Worm (Caenorhabditis elegans) whole organism, L3 larva: ENCODE data around the gene srr-8.

ENCODE experiments used
- R02D3.7 ChIP-seq: fragments of 150-350 bp; optimal IDR thresholded peaks from 2 replicates; lab custom pipeline; 2014; ENCODE audit warnings: missing biosample characterization, missing genetic modification characterization
- ZK546.5 ChIP-seq: sonication (generic microtip); optimal IDR thresholded peaks from 2 replicates; lab custom pipeline; 2017; ENCODE audit warnings: missing biosample characterization, missing genetic modification characterization
- aly-2 ChIP-seq: fragments of 150-350 bp; optimal IDR thresholded peaks from 2 replicates; lab custom pipeline; 2014; ENCODE audit warnings: missing biosample characterization, missing genetic modification characterization
- ceh-9 ChIP-seq: sonication (generic microtip); optimal IDR thresholded peaks from 2 replicates; lab custom pipeline; 2018; ENCODE audit warnings: missing biosample characterization, missing genetic modification characterization
- daf-12 ChIP-seq: fragments of 150-350 bp; optimal IDR thresholded peaks from 2 replicates; lab custom pipeline; 2014; ENCODE audit warnings: missing biosample characterization, missing genetic modification reagents, missing genetic modification characterization
- elt-3 ChIP-seq, 3 experiments: fragments of 150-350 bp in 1 of 3; sonication (generic microtip) in 2 of 3; optimal IDR thresholded peaks; 2 replicates in 2 of 3; 4 replicates in 1 of 3; lab custom pipeline; 2014 to 2017; ENCODE audit warnings: missing biosample characterization in 3 of 3, missing genetic modification characterization in 3 of 3
- eor-1 ChIP-seq, 2 experiments: fragments of 150-350 bp; optimal IDR thresholded peaks; 2 replicates each; lab custom pipeline; 2014 to 2018; ENCODE audit warnings: missing biosample characterization in 2 of 2, missing genetic modification characterization in 2 of 2
- fkh-10 ChIP-seq: sonication (generic microtip); optimal IDR thresholded peaks from 2 replicates; lab custom pipeline; 2017; ENCODE audit warnings: missing biosample characterization, missing genetic modification reagents, missing genetic modification characterization
- fkh-2 ChIP-seq: fragments of 150-350 bp; optimal IDR thresholded peaks from 2 replicates; lab custom pipeline; 2014; ENCODE audit warnings: missing biosample characterization, missing genetic modification reagents, missing genetic modification characterization
- lin-15B ChIP-seq: fragments of 150-350 bp; optimal IDR thresholded peaks from 2 replicates; lab custom pipeline; 2014; ENCODE audit warnings: missing biosample characterization, missing genetic modification characterization
- lin-39 ChIP-seq: fragments of 150-350 bp; optimal IDR thresholded peaks from 2 replicates; lab custom pipeline; 2018; ENCODE audit warnings: missing biosample characterization, missing genetic modification reagents, missing genetic modification characterization
- lsy-12 ChIP-seq: sonication (generic microtip); optimal IDR thresholded peaks from 2 replicates; lab custom pipeline; 2016; ENCODE audit warnings: mild to moderate bottlenecking, missing genetic modification characterization, missing compliant biosample characterization
- mml-1 ChIP-seq: fragments of 150-350 bp; sonication (generic microtip); optimal IDR thresholded peaks from 3 replicates; lab custom pipeline; 2014; ENCODE audit warnings: missing biosample characterization, missing genetic modification characterization
- nfya-1 ChIP-seq: sonication (generic microtip); optimal IDR thresholded peaks from 2 replicates; lab custom pipeline; 2017; ENCODE audit warnings: missing genetic modification characterization, mild to moderate bottlenecking, missing compliant biosample characterization, antibody characterized with exemption, moderate library complexity; ENCODE audit not compliant: insufficient read depth
- nhr-11 ChIP-seq: fragments of 150-350 bp; optimal IDR thresholded peaks from 2 replicates; lab custom pipeline; 2014; ENCODE audit warnings: missing biosample characterization, missing genetic modification characterization
- nhr-25 ChIP-seq: sonication (generic microtip); optimal IDR thresholded peaks from 2 replicates; lab custom pipeline; 2017; ENCODE audit warnings: missing biosample characterization, missing genetic modification characterization
- nhr-43 ChIP-seq: sonication (generic microtip); optimal IDR thresholded peaks from 2 replicates; lab custom pipeline; 2016; ENCODE audit warnings: mild to moderate bottlenecking, missing genetic modification characterization, missing compliant biosample characterization; ENCODE audit not compliant: poor library complexity, severe bottlenecking
- nhr-67 ChIP-seq: fragments of 150-350 bp; optimal IDR thresholded peaks from 2 replicates; lab custom pipeline; 2014; ENCODE audit warnings: missing biosample characterization, missing genetic modification characterization
- nhr-76 ChIP-seq: fragments of 150-350 bp; sonication (generic microtip); optimal IDR thresholded peaks from 5 replicates; lab custom pipeline; 2014; ENCODE audit warnings: missing biosample characterization, missing genetic modification characterization
- nhr-77 ChIP-seq: fragments of 150-350 bp; optimal IDR thresholded peaks from 2 replicates; lab custom pipeline; 2014; ENCODE audit warnings: missing biosample characterization, missing genetic modification characterization
- skn-1 ChIP-seq: fragments of 150-350 bp; optimal IDR thresholded peaks from 2 replicates; lab custom pipeline; 2014; ENCODE audit warnings: missing biosample characterization, missing genetic modification characterization
- tbx-2 ChIP-seq: sonication (generic microtip); optimal IDR thresholded peaks from 2 replicates; lab custom pipeline; 2016; ENCODE audit warnings: mild to moderate bottlenecking, missing genetic modification characterization, missing compliant biosample characterization
- unc-39 ChIP-seq: sonication (generic microtip); optimal IDR thresholded peaks from 4 replicates; lab custom pipeline; 2017; ENCODE audit warnings: missing biosample characterization, missing genetic modification characterization
- zag-1 ChIP-seq: fragments of 150-350 bp; optimal IDR thresholded peaks from 2 replicates; lab custom pipeline; 2014; ENCODE audit warnings: missing biosample characterization, missing genetic modification characterization
- ztf-11 ChIP-seq: fragments of 150-350 bp; optimal IDR thresholded peaks from 2 replicates; lab custom pipeline; 2014; ENCODE audit warnings: missing biosample characterization, missing genetic modification characterization
- ztf-4 ChIP-seq: fragments of 150-350 bp; optimal IDR thresholded peaks from 2 replicates; lab custom pipeline; 2014; ENCODE audit warnings: missing biosample characterization, missing genetic modification characterization

Gene srr-8

ce11 chrV:5049333-5049942 lies 48.0 kb downstream of the srr-8 start, which contains the start of the genes pqn-51 and K11D12.14 (continued):
- TF ChIP-seq fkh-10 (GFP tag; lab: Kevin White, UChicago) (peak; percentile 84), fkh-2 (tag; lab: Kevin White, UChicago) (no peak), nhr-11 (tag; lab: Kevin White, UChicago) (peak; percentile 86), nhr-77 (tag; lab: Kevin White, UChicago) (peak; percentile 49), skn-1 (tag; lab: Kevin White, UChicago) (peak; percentile 77), nhr-67 (tag; lab: Kevin White, UChicago) (no peak), lin-15B (tag; lab: Kevin White, UChicago) (peak; percentile 90), ztf-11 (tag; lab: Kevin White, UChicago) (peak; percentile 2), mml-1 (no peak), eor-1 (tag; optimal IDR thresholded peaks at IDR 0.05; lab: Kevin White, UChicago) (peak in 1 of 2 experiments; percentile 27), lin-39 (tag; lab: Kevin White, UChicago) (peak; percentile 85), nhr-43 (tag; lab: Kevin White, UChicago) (peak; percentile 79), ZK546.5 (peak; percentile 77), unc-39 (tag; lab: Kevin White, UChicago) (no peak), ceh-9 (tag; lab: Kevin White, UChicago) (no peak), tbx-2 (tag; lab: Kevin White, UChicago) (peak; percentile 85), nfya-1 (peak; percentile 95), nhr-25 (peak; percentile 94), aly-2 (no peak), nhr-76 (tag; lab: Kevin White, UChicago) (no peak), ztf-4 (tag; lab: Kevin White, UChicago) (peak; percentile 43)

ce11 chrV:5050073-5050599 lies 48.6 kb downstream of the srr-8 start:
- no peak for TF ChIP-seq zag-1 (tag; lab: Kevin White, UChicago)
- no peak for TF ChIP-seq R02D3.7 (tag; lab: Kevin White, UChicago)
- no peak for TF ChIP-seq lsy-12
- TF ChIP-seq elt-3 (tag; optimal IDR thresholded peaks at IDR 0.05; lab: Kevin White, UChicago), result no peak
- TF ChIP-seq daf-12 (tag; lab: Kevin White, UChicago), result no peak

DNA sequence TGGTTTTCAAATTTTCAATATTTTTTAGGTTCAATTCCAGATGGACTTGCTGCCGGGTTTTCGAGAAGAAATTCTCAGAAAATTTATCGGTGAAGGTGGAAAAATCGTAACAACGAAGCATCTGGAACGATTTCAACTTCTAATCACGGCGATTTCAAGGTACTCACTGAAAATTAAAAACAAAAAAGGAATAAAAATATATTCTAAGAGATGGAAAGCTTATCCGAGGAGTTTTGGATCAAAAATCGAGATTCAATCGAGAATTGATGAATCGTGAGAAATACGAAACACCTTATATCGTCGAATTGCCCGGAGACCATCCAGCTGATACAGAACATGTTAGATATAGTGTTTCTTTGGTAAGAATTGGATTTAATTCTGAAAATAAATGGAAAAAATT lies 50.7 kb downstream of the srr-8 start, which contains the start of gene K11D12.12:
Gene K11D12.12 (plus strand): TSS at position 29 of the 400 bp plus-strand sequence.
- TF ChIP-seq mml-1, result no peak
- TF ChIP-seq nhr-76 (tag; lab: Kevin White, UChicago), result no peak
- TF ChIP-seq lsy-12, result no peak
- TF ChIP-seq R02D3.7 (tag; lab: Kevin White, UChicago), result no peak
